Worm (Caenorhabditis elegans) whole organism, L1 larva: ENCODE measurements around the gene Y39A1A.21.
A peak's percentile ranks its signal among the peaks of the same experiment; 100 is the strongest.

Experiments
- C16A3.4 ChIP-seq: fragments of 150-350 bp; optimal IDR thresholded peaks from 2 replicates; lab custom pipeline; 2014; ENCODE audit warnings: missing biosample characterization, missing genetic modification characterization
- C34B4.2 ChIP-seq: sonication (generic microtip); optimal IDR thresholded peaks from 2 replicates; lab custom pipeline; 2017; ENCODE audit warnings: mild to moderate bottlenecking, missing genetic modification characterization, missing compliant biosample characterization
- Y116A8C.19 ChIP-seq: sonication (generic microtip); optimal IDR thresholded peaks from 2 replicates; lab custom pipeline; 2016; ENCODE audit warnings: missing compliant biosample characterization, missing genetic modification characterization, borderline replicate concordance
- aha-1 ChIP-seq: fragments of 150-350 bp; optimal IDR thresholded peaks from 2 replicates; lab custom pipeline; 2014; ENCODE audit warnings: missing biosample characterization, missing genetic modification characterization
- blmp-1 ChIP-seq: fragments of 150-350 bp; optimal IDR thresholded peaks from 2 replicates; lab custom pipeline; 2014; ENCODE audit warnings: missing biosample characterization, missing genetic modification characterization
- ceh-63 ChIP-seq: fragments of 200-800 bp; sonication (Bioruptor generic); optimal IDR thresholded peaks from 2 replicates; lab custom pipeline; 2018; ENCODE audit warnings: mild to moderate bottlenecking, missing genetic modification characterization, missing compliant biosample characterization
- ceh-8 ChIP-seq: fragments of 200-800 bp; sonication (Bioruptor generic); optimal IDR thresholded peaks from 2 replicates; lab custom pipeline; 2018; ENCODE audit warnings: mild to moderate bottlenecking, missing genetic modification characterization, moderate library complexity, missing compliant biosample characterization
- ceh-82 ChIP-seq, 3 experiments: fragments of 150-350 bp in 1 of 3; sonication (generic microtip) in 2 of 3; optimal IDR thresholded peaks; 2 replicates each; lab custom pipeline; 2014 to 2017; ENCODE audit warnings: missing biosample characterization in 3 of 3, missing genetic modification characterization in 3 of 3
- dpl-1 ChIP-seq, 3 experiments: fragments of 150-350 bp in 2 of 3; sonication (generic microtip) in 1 of 3; optimal IDR thresholded peaks; 2 replicates each; lab custom pipeline; 2014 to 2017; ENCODE audit warnings: missing biosample characterization in 3 of 3, missing genetic modification characterization in 3 of 3, missing genetic modification reagents in 3 of 3
- efl-1 ChIP-seq, 4 experiments: fragments of 150-350 bp; optimal IDR thresholded peaks in 3 of 4; peaks in 1 of 4; 1 replicate in 1 of 4; 2 replicates in 3 of 4; lab custom pipeline; 2014; ENCODE audit warnings: missing biosample characterization in 2 of 4, missing genetic modification characterization in 2 of 4, missing genetic modification reagents in 2 of 4
- efl-3 ChIP-seq: fragments of 200-800 bp; sonication (Bioruptor generic); optimal IDR thresholded peaks from 2 replicates; lab custom pipeline; 2018; ENCODE audit warnings: mild to moderate bottlenecking, missing genetic modification characterization, missing compliant biosample characterization
- egl-27 ChIP-seq, 2 experiments: fragments of 150-350 bp in 1 of 2; sonication (generic microtip); optimal IDR thresholded peaks; 3 replicates each; lab custom pipeline; 2017 to 2018; ENCODE audit warnings: missing biosample characterization in 2 of 2, missing genetic modification characterization in 2 of 2, missing genetic modification reagents in 2 of 2
- elt-2 ChIP-seq: sonication (generic microtip); optimal IDR thresholded peaks from 2 replicates; lab custom pipeline; 2016; ENCODE audit warnings: missing genetic modification characterization, mild to moderate bottlenecking, inconsistent platforms, missing compliant biosample characterization, missing genetic modification reagents
- elt-3 ChIP-seq, 6 experiments: fragments of 150-350 bp in 1 of 6; sonication (generic microtip); optimal IDR thresholded peaks; 2 replicates each; lab custom pipeline; 2017 to 2018; ENCODE audit warnings: missing biosample characterization in 6 of 6, missing genetic modification characterization in 6 of 6, inconsistent platforms in 1 of 6
- fkh-4 ChIP-seq: sonication (generic microtip); optimal IDR thresholded peaks from 2 replicates; lab custom pipeline; 2016; ENCODE audit warnings: missing compliant biosample characterization, missing genetic modification characterization, borderline replicate concordance
- fkh-8 ChIP-seq: sonication (generic microtip); optimal IDR thresholded peaks from 2 replicates; lab custom pipeline; 2016; ENCODE audit warnings: mild to moderate bottlenecking, missing genetic modification characterization, missing compliant biosample characterization
- grh-1 ChIP-seq: fragments of 200-800 bp; sonication (Bioruptor generic); IDR thresholded peaks from 2 replicates; pipeline ENCODE4 v1.3.6; 2022; ENCODE audit warnings: missing genetic modification reagents, missing genetic modification characterization, missing compliant biosample characterization
- hlh-17 ChIP-seq: fragments of 200-800 bp; sonication (Bioruptor generic); optimal IDR thresholded peaks from 2 replicates; lab custom pipeline; 2018; ENCODE audit warnings: missing genetic modification characterization, mild to moderate bottlenecking, missing compliant biosample characterization, moderate library complexity, borderline replicate concordance
- hpl-2 ChIP-seq: fragments of 150-350 bp; optimal IDR thresholded peaks from 2 replicates; lab custom pipeline; 2014; ENCODE audit warnings: missing biosample characterization, missing genetic modification reagents, missing genetic modification characterization
- isw-1 ChIP-seq: fragments of 200-800 bp; sonication (Bioruptor generic); IDR thresholded peaks from 2 replicates; pipeline ENCODE4 v1.3.6; 2022; ENCODE audit warnings: missing genetic modification characterization, missing compliant biosample characterization
- lin-14 ChIP-seq: fragments of 200-800 bp; sonication (Bioruptor generic); optimal IDR thresholded peaks from 2 replicates; lab custom pipeline; 2018; ENCODE audit warnings: mild to moderate bottlenecking, missing genetic modification characterization, moderate library complexity, missing compliant biosample characterization
- lin-35 ChIP-seq, 2 experiments: fragments of 150-350 bp; optimal IDR thresholded peaks; 2 replicates each; lab custom pipeline; 2014; ENCODE audit warnings: missing biosample characterization in 2 of 2, missing genetic modification characterization in 2 of 2, missing genetic modification reagents in 2 of 2
- lin-39 ChIP-seq: fragments of 150-350 bp; optimal IDR thresholded peaks from 2 replicates; lab custom pipeline; 2014; ENCODE audit warnings: missing biosample characterization, missing genetic modification reagents, missing genetic modification characterization
- lir-3 ChIP-seq: sonication (generic microtip); optimal IDR thresholded peaks from 2 replicates; lab custom pipeline; 2016; ENCODE audit warnings: mild to moderate bottlenecking, missing genetic modification characterization, moderate library complexity, missing compliant biosample characterization; ENCODE audit not compliant: poor library complexity
- lsy-2 ChIP-seq, 2 experiments: fragments of 150-350 bp; optimal IDR thresholded peaks; 2 replicates each; lab custom pipeline; 2014; ENCODE audit warnings: missing biosample characterization in 2 of 2, missing genetic modification characterization in 2 of 2
- nhr-19 ChIP-seq: fragments of 200-800 bp; sonication (Bioruptor generic); conservative IDR thresholded peaks from 2 replicates; pipeline ENCODE4 v1.3.6; 2022; ENCODE audit warnings: missing genetic modification characterization, missing compliant biosample characterization
- nhr-237 ChIP-seq: fragments of 150-350 bp; optimal IDR thresholded peaks from 2 replicates; lab custom pipeline; 2014; ENCODE audit warnings: missing biosample characterization, missing genetic modification characterization
- nhr-28 ChIP-seq: fragments of 150-350 bp; optimal IDR thresholded peaks from 2 replicates; lab custom pipeline; 2014; ENCODE audit warnings: missing biosample characterization, missing genetic modification characterization
- nhr-71 ChIP-seq: sonication (generic microtip); optimal IDR thresholded peaks from 2 replicates; lab custom pipeline; 2016; ENCODE audit warnings: mild to moderate bottlenecking, missing genetic modification characterization, moderate library complexity, missing compliant biosample characterization
- nhr-85 ChIP-seq: sonication (generic microtip); peaks from one replicate; lab custom pipeline; 2016; ENCODE audit warnings: missing genetic modification characterization, inconsistent platforms, missing compliant biosample characterization
- pag-3 ChIP-seq: sonication (generic microtip); optimal IDR thresholded peaks from 2 replicates; lab custom pipeline; 2017; ENCODE audit warnings: missing genetic modification characterization, mild to moderate bottlenecking, missing compliant biosample characterization, antibody characterized with exemption, borderline replicate concordance; ENCODE audit not compliant: insufficient read depth
- pqm-1 ChIP-seq: sonication (generic microtip); optimal IDR thresholded peaks from 3 replicates; lab custom pipeline; 2017; ENCODE audit warnings: missing biosample characterization, missing genetic modification characterization
- skn-1 ChIP-seq: fragments of 150-350 bp; optimal IDR thresholded peaks from 2 replicates; lab custom pipeline; 2014; ENCODE audit warnings: missing biosample characterization, missing genetic modification characterization
- snpc-4 ChIP-seq: fragments of 150-350 bp; optimal IDR thresholded peaks from 2 replicates; lab custom pipeline; 2014; ENCODE audit warnings: missing biosample characterization, missing genetic modification characterization
- snu-23 ChIP-seq: sonication (generic microtip); optimal IDR thresholded peaks from 2 replicates; lab custom pipeline; 2016; ENCODE audit warnings: missing genetic modification characterization, missing compliant biosample characterization
- sox-4 ChIP-seq: sonication (generic microtip); optimal IDR thresholded peaks from 2 replicates; lab custom pipeline; 2016; ENCODE audit warnings: missing genetic modification characterization, missing compliant biosample characterization
- sptf-1 ChIP-seq: fragments of 150-350 bp; optimal IDR thresholded peaks from 2 replicates; lab custom pipeline; 2014; ENCODE audit warnings: missing biosample characterization, missing genetic modification characterization
- tlp-1 ChIP-seq: fragments of 150-350 bp; optimal IDR thresholded peaks from 2 replicates; lab custom pipeline; 2014; ENCODE audit warnings: missing biosample characterization, missing genetic modification characterization
- unc-30 ChIP-seq: sonication (generic microtip); optimal IDR thresholded peaks from 2 replicates; lab custom pipeline; 2017; ENCODE audit warnings: missing biosample characterization, missing genetic modification characterization
- unc-62 ChIP-seq: fragments of 150-350 bp; optimal IDR thresholded peaks from 2 replicates; lab custom pipeline; 2014; ENCODE audit warnings: missing biosample characterization, missing genetic modification reagents, missing genetic modification characterization
- vab-15 ChIP-seq: sonication (generic microtip); optimal IDR thresholded peaks from 2 replicates; lab custom pipeline; 2017; ENCODE audit warnings: missing genotype, mild to moderate bottlenecking, missing genetic modification characterization, missing compliant biosample characterization
- zip-4 ChIP-seq: fragments of 200-800 bp; sonication (Bioruptor generic); optimal IDR thresholded peaks from 2 replicates; lab custom pipeline; 2018; ENCODE audit warnings: mild to moderate bottlenecking, missing genetic modification characterization, moderate library complexity, missing compliant biosample characterization
- ztf-4 ChIP-seq: fragments of 150-350 bp; optimal IDR thresholded peaks from 2 replicates; lab custom pipeline; 2014; ENCODE audit warnings: missing biosample characterization, missing genetic modification characterization

Gene Y39A1A.21

ce11 chrIII:10733300-10733699 lies 26.5 kb upstream of the Y39A1A.21 start:
- TF ChIP-seq snpc-4 (tag; lab: Kevin White, UChicago) (peak; percentile 1), egl-27 (tag; optimal IDR thresholded peaks at IDR 0.05; lab: Kevin White, UChicago) (no peak)

ce11 chrIII:10730510-10730909 lies 23.7 kb upstream of the Y39A1A.21 start, which contains the start of gene tat-3:
TSS of gene tat-3 (minus strand) at chrIII:10730705.
- TF ChIP-seq snpc-4 (tag; lab: Kevin White, UChicago) (no peak), C16A3.4 (tag; lab: Kevin White, UChicago) (no peak), lsy-2 (tag; optimal IDR thresholded peaks at IDR 0.05; lab: Kevin White, UChicago) (no peak), grh-1 (no peak), efl-1 (optimal IDR thresholded peaks at IDR 0.05; lab: Kevin White, UChicago) (no peak), efl-1 (GFP tag; optimal IDR thresholded peaks at IDR 0.05 in 1 of 2; lab: Kevin White, UChicago) (no peak), sox-4 (tag; lab: Kevin White, UChicago) (no peak), lin-39 (no peak), elt-3 (tag; optimal IDR thresholded peaks at IDR 0.05; lab: Kevin White, UChicago) (no peak), Y116A8C.19 (no peak), snu-23 (GFP tag; lab: Kevin White, UChicago) (no peak)
- TF ChIP-seq, all 84 proteins: peak for 0

- TF ChIP-seq efl-1 (optimal IDR thresholded peaks at IDR 0.05; lab: Kevin White, UChicago) (peak; percentile 33 to 37), efl-1 (GFP tag; optimal IDR thresholded peaks at IDR 0.05 in 1 of 2; lab: Kevin White, UChicago) (peak; percentile 72 to 88), elt-3 (tag; optimal IDR thresholded peaks at IDR 0.05; lab: Kevin White, UChicago) (no peak), lin-35 (GFP tag; optimal IDR thresholded peaks at IDR 0.05; lab: Kevin White, UChicago) (peak; percentile 3 to 27), dpl-1 (GFP tag; optimal IDR thresholded peaks at IDR 0.05; lab: Kevin White, UChicago) (peak in 2 of 3 experiments; percentile 36 to 66), pqm-1 (no peak)
These were observed 14.2 kb upstream of the Y39A1A.21 start for ce11 chrIII:10721056-10721455.

- TF ChIP-seq C16A3.4 (tag; lab: Kevin White, UChicago) (peak; percentile 68), unc-62 (GFP tag; lab: Kevin White, UChicago) (no peak), fkh-4 (no peak), lin-14 (GFP tag; lab: Kevin White, UChicago) (peak; percentile 98), blmp-1 (peak; percentile 60), ceh-82 (tag; optimal IDR thresholded peaks at IDR 0.05; lab: Kevin White, UChicago) (peak; percentile 79 to 89 (median 83)), lsy-2 (tag; optimal IDR thresholded peaks at IDR 0.05; lab: Kevin White, UChicago) (peak; percentile 82 to 85), egl-27 (tag; optimal IDR thresholded peaks at IDR 0.05; lab: Kevin White, UChicago) (peak in 1 of 2 experiments; percentile 28), unc-30 (tag; lab: Kevin White, UChicago) (no peak), ceh-63 (no peak), C34B4.2 (tag; lab: Kevin White, UChicago) (peak; percentile 92), aha-1 (peak; percentile 21), pag-3 (peak; percentile 59), sox-4 (tag; lab: Kevin White, UChicago) (no peak), vab-15 (no peak), nhr-19 (GFP tag; lab: Robert Waterston, UW) (peak; percentile 93), nhr-85 (tag; lab: Kevin White, UChicago) (peak; percentile 96), nhr-28 (tag; lab: Kevin White, UChicago) (no peak), lir-3 (peak; percentile 59), skn-1 (tag; lab: Kevin White, UChicago) (peak; percentile 77), tlp-1 (tag; lab: Kevin White, UChicago) (no peak), ceh-8 (peak; percentile 5), nhr-71 (tag; lab: Kevin White, UChicago) (peak; percentile 97), snu-23 (GFP tag; lab: Kevin White, UChicago) (peak; percentile 95), sptf-1 (tag; lab: Kevin White, UChicago) (no peak), snpc-4 (tag; lab: Kevin White, UChicago) (peak; percentile 60), ztf-4 (tag; lab: Kevin White, UChicago) (peak; percentile 82), efl-3 (GFP tag; lab: Kevin White, UChicago) (no peak), isw-1 (GFP tag; lab: Robert Waterston, UW) (peak; percentile 75), zip-4 (GFP tag; lab: Kevin White, UChicago) (peak; percentile 46), elt-2 (tag; lab: Kevin White, UChicago) (peak; percentile 79), hpl-2 (no peak), dpl-1 (GFP tag; optimal IDR thresholded peaks at IDR 0.05; lab: Kevin White, UChicago) (peak; percentile 61 to 63 (median 61)), nhr-237 (peak; percentile 55), lin-35 (GFP tag; optimal IDR thresholded peaks at IDR 0.05; lab: Kevin White, UChicago) (peak; percentile 76 to 78), fkh-8 (tag; lab: Kevin White, UChicago) (peak; percentile 88), hlh-17 (GFP tag; lab: Kevin White, UChicago) (no peak)
These were observed 13.3 kb upstream of the Y39A1A.21 start for ce11 chrIII:10720170-10720569.
